ENCODE assay signal across 1 fruit fly cellular context in the genomic region with DNA sequence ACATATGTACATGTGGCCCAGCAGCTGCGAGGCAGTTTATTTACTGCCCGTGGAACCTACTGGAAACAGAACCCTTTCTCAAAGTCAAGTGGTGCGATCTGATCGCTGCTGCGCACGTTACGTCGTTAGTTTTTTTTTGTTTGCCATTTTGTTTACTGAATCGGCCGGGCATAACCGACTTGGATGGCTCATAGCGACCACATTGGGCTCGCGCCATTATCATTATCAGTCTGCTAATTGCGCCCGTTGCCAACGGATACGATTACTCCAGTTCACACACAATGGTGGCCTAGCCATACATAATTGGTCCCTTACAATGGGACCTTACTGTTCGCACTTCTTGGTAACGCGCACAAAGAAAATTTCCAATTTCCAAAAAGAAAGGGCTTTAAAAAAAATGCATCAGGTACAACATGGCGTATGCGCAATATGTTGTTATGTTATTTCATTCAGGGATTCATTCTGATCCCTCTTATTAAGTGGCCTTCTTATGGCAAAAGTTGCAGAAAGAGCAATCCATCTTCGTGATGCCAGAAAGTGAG.
A peak's percentile ranks its signal among the peaks of the same experiment; 100 is the strongest.
TF ChIP-seq lines count a peak whose summit lies in the region.

No protein-coding gene starts in this region.

TF ChIP-seq in whole organism, embryonic, 481 proteins besides CTCF, POLR2A, EP300 and RAD21 (continued from another document and continues in another):
- TF ChIP-seq Stat92E (GFP tag; optimal IDR thresholded peaks at IDR 0.05; lab: Kevin White, UChicago) (no peak), gsb-n (tag; optimal IDR thresholded peaks at IDR 0.05; lab: Kevin White, UChicago) (no peak), CG12769 (tag; optimal IDR thresholded peaks at IDR 0.05; lab: Kevin White, UChicago) (no peak), fd3F (GFP tag; optimal IDR thresholded peaks at IDR 0.05; lab: Kevin White, UChicago) (no peak), sd (tag; optimal IDR thresholded peaks at IDR 0.05; lab: Kevin White, UChicago) (no peak), kay (GFP tag; optimal IDR thresholded peaks at IDR 0.05; lab: Kevin White, UChicago) (no peak), amos (GFP tag; IDR thresholded peaks at IDR 0.05; lab: Robert Waterston, UW; ENCODE audit: partially characterized antibody) (no peak), CG12942 (GFP tag; optimal IDR thresholded peaks at IDR 0.05; lab: Kevin White, UChicago) (no peak), CG13624 (GFP tag; optimal IDR thresholded peaks at IDR 0.05; lab: Kevin White, UChicago) (peak; percentile 58), Dip3 (GFP tag; optimal IDR thresholded peaks at IDR 0.05; lab: Kevin White, UChicago) (peak; percentile 40), grau (tag; optimal IDR thresholded peaks at IDR 0.05; lab: Kevin White, UChicago) (peak; percentile 46), CG10565 (GFP tag; optimal IDR thresholded peaks at IDR 0.05; lab: Kevin White, UChicago) (no peak), CG17802 (tag; optimal IDR thresholded peaks at IDR 0.05; lab: Kevin White, UChicago) (no peak), ab (GFP tag; optimal IDR thresholded peaks at IDR 0.05; lab: Kevin White, UChicago) (no peak), Hmx (GFP tag; optimal IDR thresholded peaks at IDR 0.05; lab: Kevin White, UChicago) (no peak), Nf-YA (GFP tag; IDR thresholded peaks at IDR 0.05; lab: Robert Waterston, UW) (no peak), HmgZ (tag; optimal IDR thresholded peaks at IDR 0.05; lab: Kevin White, UChicago) (no peak), CG10543 (GFP tag; optimal IDR thresholded peaks at IDR 0.05; lab: Kevin White, UChicago) (peak; percentile 70), tx (GFP tag; optimal IDR thresholded peaks at IDR 0.05; lab: Kevin White, UChicago) (peak; percentile 27), Aef1 (GFP tag; IDR thresholded peaks at IDR 0.05; lab: Robert Waterston, UW) (no peak), CG9932 (GFP tag; IDR thresholded peaks at IDR 0.05; lab: Robert Waterston, UW) (peak; percentile 45), lbe (GFP tag; optimal IDR thresholded peaks at IDR 0.05; lab: Kevin White, UChicago) (no peak), CG11247 (GFP tag; IDR thresholded peaks at IDR 0.05; lab: Robert Waterston, UW) (no peak), Asciz (GFP tag; optimal IDR thresholded peaks at IDR 0.05; lab: Kevin White, UChicago) (no peak), Blimp-1 (GFP tag; optimal IDR thresholded peaks at IDR 0.05; lab: Kevin White, UChicago) (no peak), row (GFP tag; IDR thresholded peaks at IDR 0.05; lab: Robert Waterston, UW) (peak; percentile 35; the same call in 2 of the 3 replicates), klu (GFP tag; IDR thresholded peaks at IDR 0.05; lab: Robert Waterston, UW) (no peak), CG2202 (tag; optimal IDR thresholded peaks at IDR 0.05; lab: Kevin White, UChicago) (no peak), CG17829 (tag; optimal IDR thresholded peaks at IDR 0.05; lab: Kevin White, UChicago) (no peak), fd102C (GFP tag; optimal IDR thresholded peaks at IDR 0.05; lab: Kevin White, UChicago) (no peak), pita (GFP tag; optimal IDR thresholded peaks at IDR 0.05; lab: Kevin White, UChicago) (no peak), Hr3 (GFP tag; optimal IDR thresholded peaks at IDR 0.05; lab: Kevin White, UChicago) (peak; percentile 3), CG2199 (GFP tag; IDR thresholded peaks at IDR 0.05; lab: Robert Waterston, UW) (no peak), H2.0 (GFP tag; IDR thresholded peaks at IDR 0.05; lab: Robert Waterston, UW) (no peak), luna (GFP tag; optimal IDR thresholded peaks at IDR 0.05; lab: Kevin White, UChicago) (no peak), btn (GFP tag; optimal IDR thresholded peaks at IDR 0.05; lab: Kevin White, UChicago) (no peak), Hand (GFP tag; optimal IDR thresholded peaks at IDR 0.05; lab: Kevin White, UChicago) (no peak), CG16779 (GFP tag; IDR thresholded peaks at IDR 0.05; lab: Robert Waterston, UW) (no peak), unpg (GFP tag; optimal IDR thresholded peaks at IDR 0.05; lab: Kevin White, UChicago) (no peak), TFAM (GFP tag; optimal IDR thresholded peaks at IDR 0.05; lab: Kevin White, UChicago) (no peak), CG17385 (GFP tag; optimal IDR thresholded peaks at IDR 0.05; lab: Kevin White, UChicago) (peak; percentile 2), vfl (GFP tag; optimal IDR thresholded peaks at IDR 0.05; lab: Kevin White, UChicago) (no peak), CG4360 (GFP tag; IDR thresholded peaks at IDR 0.05; lab: Robert Waterston, UW) (no peak), E2f1 (GFP tag; IDR thresholded peaks at IDR 0.05; lab: Robert Waterston, UW) (no peak), abd-A (tag; optimal IDR thresholded peaks at IDR 0.05; lab: Kevin White, UChicago) (no peak), CG2120 (GFP tag; optimal IDR thresholded peaks at IDR 0.05; lab: Kevin White, UChicago) (peak; percentile 77), her (GFP tag; optimal IDR thresholded peaks at IDR 0.05; lab: Kevin White, UChicago) (peak; percentile 49), Awh (GFP tag; IDR thresholded peaks at IDR 0.05; lab: Robert Waterston, UW) (no peak), CG7963 (GFP tag; IDR thresholded peaks at IDR 0.05; lab: Robert Waterston, UW; ENCODE audit: partially characterized antibody) (no peak), CG10267 (tag; optimal IDR thresholded peaks at IDR 0.05; lab: Kevin White, UChicago) (no peak), CG12219 (GFP tag; optimal IDR thresholded peaks at IDR 0.05; lab: Kevin White, UChicago) (no peak), CG1647 (GFP tag; optimal IDR thresholded peaks at IDR 0.05; lab: Kevin White, UChicago) (peak; percentile 17), odd (GFP tag; optimal IDR thresholded peaks at IDR 0.05; lab: Kevin White, UChicago) (no peak), CG10979 (tag; optimal IDR thresholded peaks at IDR 0.05; lab: Kevin White, UChicago) (no peak), CG3726 (GFP tag; IDR thresholded peaks at IDR 0.05; lab: Robert Waterston, UW) (no peak), CG7357 (GFP tag; IDR thresholded peaks at IDR 0.05; lab: Robert Waterston, UW) (no peak), CG32767 (GFP tag; IDR thresholded peaks at IDR 0.05; lab: Robert Waterston, UW) (no peak), nom (GFP tag; optimal IDR thresholded peaks at IDR 0.05; lab: Kevin White, UChicago) (no peak), HHEX (GFP tag; optimal IDR thresholded peaks at IDR 0.05; lab: Kevin White, UChicago) (no peak), Bdp1 (GFP tag; optimal IDR thresholded peaks at IDR 0.05; lab: Kevin White, UChicago) (no peak), Gsc (GFP tag; IDR thresholded peaks at IDR 0.05; lab: Robert Waterston, UW) (no peak), ssp (GFP tag; IDR thresholded peaks at IDR 0.05; lab: Robert Waterston, UW) (no peak), Ptx1 (GFP tag; IDR thresholded peaks at IDR 0.05; lab: Robert Waterston, UW) (no peak), cg (GFP tag; optimal IDR thresholded peaks at IDR 0.05; lab: Kevin White, UChicago) (no peak), Ada2b (GFP tag; IDR thresholded peaks at IDR 0.05; lab: Robert Waterston, UW) (no peak), ewg (GFP tag; optimal IDR thresholded peaks at IDR 0.05; lab: Kevin White, UChicago) (no peak), ems (GFP tag; optimal IDR thresholded peaks at IDR 0.05; lab: Kevin White, UChicago) (no peak), p53 (GFP tag; optimal IDR thresholded peaks at IDR 0.05; lab: Kevin White, UChicago) (no peak), CG1233 (GFP tag; optimal IDR thresholded peaks at IDR 0.05; lab: Kevin White, UChicago) (no peak), Xbp1 (GFP tag; optimal IDR thresholded peaks at IDR 0.05; lab: Kevin White, UChicago) (no peak), Mrtf (GFP tag; IDR thresholded peaks at IDR 0.05; lab: Robert Waterston, UW) (no peak), Bgb (GFP tag; IDR thresholded peaks at IDR 0.05; lab: Robert Waterston, UW; ENCODE audit: partially characterized antibody) (no peak), Taf1 (GFP tag; IDR thresholded peaks at IDR 0.05; lab: Robert Waterston, UW) (no peak), dysf (GFP tag; IDR thresholded peaks at IDR 0.05; lab: Robert Waterston, UW) (no peak; the same call in 1 of the 3 replicates), bbx (GFP tag; IDR thresholded peaks at IDR 0.05; lab: Robert Waterston, UW; ENCODE audit: partially characterized antibody) (no peak), pho (GFP tag; optimal IDR thresholded peaks at IDR 0.05; lab: Kevin White, UChicago) (peak; percentile 44), CG2678 (tag; optimal IDR thresholded peaks at IDR 0.05; lab: Kevin White, UChicago) (peak; percentile 55), CG3065 (GFP tag; optimal IDR thresholded peaks at IDR 0.05; lab: Kevin White, UChicago) (no peak), CG15696 (tag; optimal IDR thresholded peaks at IDR 0.05; lab: Kevin White, UChicago) (no peak), CG33557 (GFP tag; optimal IDR thresholded peaks at IDR 0.05; lab: Kevin White, UChicago) (no peak), cato (GFP tag; optimal IDR thresholded peaks at IDR 0.05; lab: Kevin White, UChicago; ENCODE audit: borderline replicate concordance) (no peak), rib (GFP tag; IDR thresholded peaks at IDR 0.05; lab: Robert Waterston, UW) (no peak), CG4404 (GFP tag; IDR thresholded peaks at IDR 0.05; lab: Robert Waterston, UW) (no peak), CG31365 (tag; optimal IDR thresholded peaks at IDR 0.05; lab: Kevin White, UChicago) (no peak), sisA (GFP tag; IDR thresholded peaks at IDR 0.05; lab: Robert Waterston, UW) (no peak), CG17186 (GFP tag; optimal IDR thresholded peaks at IDR 0.05; lab: Kevin White, UChicago) (no peak), fu2 (GFP tag; optimal IDR thresholded peaks at IDR 0.05; lab: Kevin White, UChicago) (no peak), CG2889 (GFP tag; IDR thresholded peaks at IDR 0.05; lab: Robert Waterston, UW) (no peak), gem (tag; optimal IDR thresholded peaks at IDR 0.05; lab: Kevin White, UChicago) (peak; percentile 31), CG13123 (GFP tag; optimal IDR thresholded peaks at IDR 0.05; lab: Kevin White, UChicago) (no peak), CG11093 (GFP tag; IDR thresholded peaks at IDR 0.05; lab: Robert Waterston, UW) (no peak), eyg (GFP tag; optimal IDR thresholded peaks at IDR 0.05; lab: Kevin White, UChicago) (no peak), pum (GFP tag; optimal IDR thresholded peaks at IDR 0.05; lab: Kevin White, UChicago) (peak; percentile 14), CG43689 (GFP tag; IDR thresholded peaks at IDR 0.05; lab: Robert Waterston, UW) (no peak), wdn (GFP tag; IDR thresholded peaks at IDR 0.05; lab: Robert Waterston, UW) (no peak), Hr39 (optimal IDR thresholded peaks at IDR 0.05; lab: Kevin White, UChicago) (no peak), CG13296 (GFP tag; optimal IDR thresholded peaks at IDR 0.05; lab: Kevin White, UChicago) (no peak), Neu2 (GFP tag; optimal IDR thresholded peaks at IDR 0.05; lab: Kevin White, UChicago; ENCODE audit: borderline replicate concordance) (no peak), hbn (GFP tag; IDR thresholded peaks at IDR 0.05; lab: Robert Waterston, UW; ENCODE audit: partially characterized antibody) (no peak), CG13424 (tag; optimal IDR thresholded peaks at IDR 0.05; lab: Kevin White, UChicago) (no peak), fd96Cb (tag; optimal IDR thresholded peaks at IDR 0.05; lab: Kevin White, UChicago) (no peak), tna (GFP tag; IDR thresholded peaks at IDR 0.05; lab: Robert Waterston, UW; ENCODE audit: partially characterized antibody) (no peak), Doc3 (GFP tag; IDR thresholded peaks at IDR 0.05; lab: Robert Waterston, UW; ENCODE audit: partially characterized antibody) (no peak), Abd-B (GFP tag; optimal IDR thresholded peaks at IDR 0.05; lab: Kevin White, UChicago) (no peak), CG10321 (GFP tag; IDR thresholded peaks at IDR 0.05; lab: Robert Waterston, UW) (no peak), CG17361 (GFP tag; IDR thresholded peaks at IDR 0.05; lab: Robert Waterston, UW) (no peak), z (GFP tag; IDR thresholded peaks at IDR 0.05; lab: Robert Waterston, UW) (no peak), sna (GFP tag; IDR thresholded peaks at IDR 0.05; lab: Robert Waterston, UW; ENCODE audit: partially characterized antibody) (no peak), ato (GFP tag; IDR thresholded peaks at IDR 0.05; lab: Robert Waterston, UW; ENCODE audit: partially characterized antibody) (no peak), ro (GFP tag; IDR thresholded peaks at IDR 0.05; lab: Robert Waterston, UW) (no peak), Sox102F (GFP tag; optimal IDR thresholded peaks at IDR 0.05; lab: Kevin White, UChicago) (no peak), CG9727 (GFP tag; optimal IDR thresholded peaks at IDR 0.05; lab: Kevin White, UChicago) (peak; percentile 55), CG3847 (GFP tag; IDR thresholded peaks at IDR 0.05; lab: Robert Waterston, UW) (no peak), Eip74EF (GFP tag; optimal IDR thresholded peaks at IDR 0.05; lab: Kevin White, UChicago) (no peak), Dek (tag; optimal IDR thresholded peaks at IDR 0.05; lab: Kevin White, UChicago) (no peak), CG2712 (tag; optimal IDR thresholded peaks at IDR 0.05; lab: Kevin White, UChicago) (no peak), CG3163 (GFP tag; optimal IDR thresholded peaks at IDR 0.05; lab: Kevin White, UChicago) (peak; percentile 8), CG13775 (GFP tag; optimal IDR thresholded peaks at IDR 0.05; lab: Kevin White, UChicago) (no peak), Atf6 (GFP tag; IDR thresholded peaks at IDR 0.05; lab: Robert Waterston, UW) (no peak), Oaz (GFP tag; IDR thresholded peaks at IDR 0.05; lab: Robert Waterston, UW) (no peak), croc (GFP tag; conservative IDR thresholded peaks at IDR 0.05; lab: Robert Waterston, UW) (no peak), stwl (tag; optimal IDR thresholded peaks at IDR 0.05; lab: Kevin White, UChicago) (no peak), CG14667 (GFP tag; IDR thresholded peaks at IDR 0.05; lab: Robert Waterston, UW) (no peak), zen2 (GFP tag; IDR thresholded peaks at IDR 0.05; lab: Robert Waterston, UW; ENCODE audit: partially characterized antibody) (no peak), slou (GFP tag; optimal IDR thresholded peaks at IDR 0.05; lab: Kevin White, UChicago) (no peak), ac (GFP tag; optimal IDR thresholded peaks at IDR 0.05; lab: Kevin White, UChicago) (no peak), Nf-YC (tag; optimal IDR thresholded peaks at IDR 0.05; lab: Kevin White, UChicago) (no peak), lmd (GFP tag; IDR thresholded peaks at IDR 0.05; lab: Robert Waterston, UW) (peak; percentile 25; the same call in 1 of the 2 replicates), CG4730 (GFP tag; IDR thresholded peaks at IDR 0.05; lab: Robert Waterston, UW) (no peak), D (optimal IDR thresholded peaks at IDR 0.05; lab: Kevin White, UChicago) (no peak), D (GFP tag; optimal IDR thresholded peaks at IDR 0.05; lab: Kevin White, UChicago) (no peak), CG31441 (GFP tag; IDR thresholded peaks at IDR 0.05; lab: Robert Waterston, UW) (no peak)
